Fruit fly (Drosophila melanogaster): ENCODE data around the gene Efhc1.1.

- no peak for TF ChIP-seq Pif1A (GFP tag; optimal IDR thresholded peaks at IDR 0.05)
- no peak for TF ChIP-seq CG14655 (GFP tag; optimal IDR thresholded peaks at IDR 0.05)
- TF ChIP-seq EcR (GFP tag; optimal IDR thresholded peaks at IDR 0.05), result no peak
- peak; percentile 54; the same call in 1 of the 2 replicates for TF ChIP-seq Ets98B (GFP tag; IDR thresholded peaks at IDR 0.05)
- TF ChIP-seq CG13204 (GFP tag; optimal IDR thresholded peaks at IDR 0.05), result no peak
- no peak for TF ChIP-seq gl (tag; optimal IDR thresholded peaks at IDR 0.05)
- TF ChIP-seq fd96Ca (GFP tag; IDR thresholded peaks at IDR 0.05), result no peak
- no peak for TF ChIP-seq D1 (tag; optimal IDR thresholded peaks at IDR 0.05)
- TF ChIP-seq Snoo (tag; optimal IDR thresholded peaks at IDR 0.05), result no peak
- no peak for TF ChIP-seq CG34367 (tag; optimal IDR thresholded peaks at IDR 0.05)
Measured at dm6 chrX:15803764-15804563, 20.5 kb upstream of the Efhc1.1 start, which contains the start of the genes PGRP-LE and sd.

Data from whole organism, pupa.